Fruit fly (Drosophila melanogaster) Kc167 (cell line): ENCODE data around the gene Sulf1.

Experiments
- Myc ChIP-seq: fragments of >200 bp; optimal IDR thresholded peaks from 2 replicates; lab custom pipeline; 2017; ENCODE audit warnings: missing external identifiers
- Sin3A ChIP-seq: fragments of >200 bp; optimal IDR thresholded peaks from 2 replicates; lab custom pipeline; 2018; ENCODE audit warnings: missing external identifiers
- h ChIP-seq: fragments of >200 bp; optimal IDR thresholded peaks from 3 replicates; lab custom pipeline; 2018; ENCODE audit warnings: missing external identifiers
- psq ChIP-seq: fragments of >200 bp; optimal IDR thresholded peaks from 2 replicates; lab custom pipeline; 2017; ENCODE audit warnings: missing external identifiers
- ttk ChIP-seq: sonication (Bioruptor generic); optimal IDR thresholded peaks from 2 replicates; lab custom pipeline; 2017; ENCODE audit warnings: missing external identifiers

- TF ChIP-seq h (lab: Kevin White, UChicago) (no peak), psq (lab: Kevin White, UChicago) (no peak), Myc (lab: Kevin White, UChicago) (no peak), ttk (lab: Kevin White, UChicago) (no peak), Sin3A (no peak)
Observed at dm6 chr3R:16348289-16348688, 8.9 kb upstream of the Sulf1 start.
